Worm (Caenorhabditis elegans): ENCODE data around the gene clec-170.

ce11 chrIV:1310337-1310736 is 43.7 kb downstream of the clec-170 start:
- TF ChIP-seq tbx-37 (GFP tag; conservative IDR thresholded peaks at IDR 0.05) (no peak), F13C5.2 (tag; optimal IDR thresholded peaks at IDR 0.05) (no peak), hmbx-1 (tag; optimal IDR thresholded peaks at IDR 0.05) (no peak), hnd-1 (tag; optimal IDR thresholded peaks at IDR 0.05) (no peak), flt-1 (GFP tag; IDR thresholded peaks at IDR 0.05) (no peak), ama-1 (optimal IDR thresholded peaks at IDR 0.05) (no peak), tbx-11 (GFP tag; IDR thresholded peaks at IDR 0.05) (no peak), pes-1 (GFP tag; IDR thresholded peaks at IDR 0.05) (no peak), sea-1 (GFP tag; conservative IDR thresholded peaks at IDR 0.05) (no peak), ceh-36 (tag; optimal IDR thresholded peaks at IDR 0.05) (no peak), ets-7 (tag; optimal IDR thresholded peaks at IDR 0.05) (no peak), hmg-4 (GFP tag; optimal IDR thresholded peaks at IDR 0.05) (no peak), B0310.2 (tag; optimal IDR thresholded peaks at IDR 0.05) (no peak), scrt-1 (GFP tag; IDR thresholded peaks at IDR 0.05) (no peak)

Measured in whole organism, early embryonic.